Worm (Caenorhabditis elegans): ENCODE data around the gene nhr-189.

DNA sequence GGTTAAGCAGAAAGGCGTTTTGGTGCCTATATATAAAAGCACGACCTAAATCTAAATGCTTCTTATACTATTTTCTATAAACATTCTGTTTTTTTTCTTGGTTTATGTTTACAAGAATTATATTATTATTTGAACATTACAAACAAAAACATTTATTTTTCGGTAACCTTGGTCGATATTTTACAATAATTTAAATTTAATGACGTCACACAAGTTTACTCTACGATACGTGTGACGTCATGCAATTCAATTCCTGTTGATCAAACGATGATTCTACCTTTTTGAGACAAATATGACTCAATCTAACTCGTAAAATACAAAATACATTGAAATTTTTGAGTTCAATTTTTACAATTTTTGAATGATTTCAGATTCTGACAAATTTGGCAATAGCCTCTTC lies 36.0 kb upstream of the nhr-189 start:
- no peak for TF ChIP-seq hlh-26 (GFP tag; conservative IDR thresholded peaks at IDR 0.05)
- no peak for TF ChIP-seq attf-3 (GFP tag; conservative IDR thresholded peaks at IDR 0.05)
- TF ChIP-seq madf-10 (tag; optimal IDR thresholded peaks at IDR 0.05): no peak
- no peak for TF ChIP-seq ztf-26 (tag; optimal IDR thresholded peaks at IDR 0.05)
- no peak for TF ChIP-seq nfya-1 (tag; optimal IDR thresholded peaks at IDR 0.05; ENCODE audit: borderline replicate concordance, insufficient read depth)
- TF ChIP-seq B0035.1 (tag; optimal IDR thresholded peaks at IDR 0.05): no peak
- TF ChIP-seq F22D6.2 (tag; optimal IDR thresholded peaks at IDR 0.05): no peak
- no peak for TF ChIP-seq ama-1 (optimal IDR thresholded peaks at IDR 0.05)
- no peak for TF ChIP-seq ama-1 (GFP tag; optimal IDR thresholded peaks at IDR 0.05)
- TF ChIP-seq F49E8.2 (tag; optimal IDR thresholded peaks at IDR 0.05; ENCODE audit: insufficient read depth): no peak
- TF ChIP-seq athp-1 (tag; optimal IDR thresholded peaks at IDR 0.05): no peak
- TF ChIP-seq cebp-1 (GFP tag; IDR thresholded peaks at IDR 0.05): no peak
- TF ChIP-seq cebp-1 (tag; optimal IDR thresholded peaks at IDR 0.05): no peak
- no peak for TF ChIP-seq aptf-3 (GFP tag; IDR thresholded peaks at IDR 0.05)
